Worm (Caenorhabditis elegans) whole organism, L1 larva: ENCODE measurements around the gene frpr-3.

Source experiments
- C34B4.2 ChIP-seq: sonication (generic microtip); optimal IDR thresholded peaks from 2 replicates; lab custom pipeline; 2017; ENCODE audit warnings: mild to moderate bottlenecking, missing genetic modification characterization, missing compliant biosample characterization
- F16B12.6 ChIP-seq: fragments of 150-350 bp; optimal IDR thresholded peaks from 2 replicates; lab custom pipeline; 2014; ENCODE audit warnings: missing biosample characterization, missing genetic modification characterization
- aha-1 ChIP-seq: fragments of 150-350 bp; optimal IDR thresholded peaks from 2 replicates; lab custom pipeline; 2014; ENCODE audit warnings: missing biosample characterization, missing genetic modification characterization
- alr-1 ChIP-seq: fragments of 200-800 bp; sonication (Bioruptor generic); optimal IDR thresholded peaks from 2 replicates; lab custom pipeline; 2018; ENCODE audit warnings: borderline replicate concordance, mild to moderate bottlenecking, missing genetic modification characterization, missing compliant biosample characterization
- blmp-1 ChIP-seq: fragments of 150-350 bp; optimal IDR thresholded peaks from 2 replicates; lab custom pipeline; 2014; ENCODE audit warnings: missing biosample characterization, missing genetic modification characterization
- ceh-82 ChIP-seq, 3 experiments: fragments of 150-350 bp in 1 of 3; sonication (generic microtip) in 2 of 3; optimal IDR thresholded peaks; 2 replicates each; lab custom pipeline; 2014 to 2017; ENCODE audit warnings: missing biosample characterization in 3 of 3, missing genetic modification characterization in 3 of 3
- ceh-88 ChIP-seq: fragments of 200-800 bp; sonication (Bioruptor generic); IDR thresholded peaks from 2 replicates; pipeline ENCODE4 v1.3.6; 2022; ENCODE audit warnings: missing genetic modification characterization, missing compliant biosample characterization
- ceh-90 ChIP-seq: sonication (generic microtip); optimal IDR thresholded peaks from 2 replicates; lab custom pipeline; 2016; ENCODE audit warnings: missing genetic modification characterization, missing compliant biosample characterization
- ces-1 ChIP-seq: fragments of 150-350 bp; optimal IDR thresholded peaks from 2 replicates; lab custom pipeline; 2014; ENCODE audit warnings: missing biosample characterization, missing genetic modification reagents, missing genetic modification characterization
- dpl-1 ChIP-seq, 3 experiments: fragments of 150-350 bp in 2 of 3; sonication (generic microtip) in 1 of 3; optimal IDR thresholded peaks; 2 replicates each; lab custom pipeline; 2014 to 2017; ENCODE audit warnings: missing biosample characterization in 3 of 3, missing genetic modification characterization in 3 of 3, missing genetic modification reagents in 3 of 3
- dsc-1 ChIP-seq: sonication (generic microtip); optimal IDR thresholded peaks from 2 replicates; lab custom pipeline; 2016; ENCODE audit warnings: mild to moderate bottlenecking, missing genetic modification characterization, missing compliant biosample characterization
- efl-1 ChIP-seq, 4 experiments: fragments of 150-350 bp; optimal IDR thresholded peaks in 3 of 4; peaks in 1 of 4; 1 replicate in 1 of 4; 2 replicates in 3 of 4; lab custom pipeline; 2014; ENCODE audit warnings: missing biosample characterization in 2 of 4, missing genetic modification characterization in 2 of 4, missing genetic modification reagents in 2 of 4
- efl-3 ChIP-seq: fragments of 200-800 bp; sonication (Bioruptor generic); optimal IDR thresholded peaks from 2 replicates; lab custom pipeline; 2018; ENCODE audit warnings: mild to moderate bottlenecking, missing genetic modification characterization, missing compliant biosample characterization
- egl-13 ChIP-seq: sonication (generic microtip); optimal IDR thresholded peaks from 2 replicates; lab custom pipeline; 2016; ENCODE audit warnings: missing genotype, missing genetic modification reagents, missing genetic modification characterization, missing compliant biosample characterization
- fkh-4 ChIP-seq: sonication (generic microtip); optimal IDR thresholded peaks from 2 replicates; lab custom pipeline; 2016; ENCODE audit warnings: missing compliant biosample characterization, missing genetic modification characterization, borderline replicate concordance
- fkh-8 ChIP-seq: sonication (generic microtip); optimal IDR thresholded peaks from 2 replicates; lab custom pipeline; 2016; ENCODE audit warnings: mild to moderate bottlenecking, missing genetic modification characterization, missing compliant biosample characterization
- grh-1 ChIP-seq: fragments of 200-800 bp; sonication (Bioruptor generic); IDR thresholded peaks from 2 replicates; pipeline ENCODE4 v1.3.6; 2022; ENCODE audit warnings: missing genetic modification reagents, missing genetic modification characterization, missing compliant biosample characterization
- jun-1 ChIP-seq: fragments of 150-350 bp; optimal IDR thresholded peaks from 2 replicates; lab custom pipeline; 2014; ENCODE audit warnings: missing biosample characterization, missing genetic modification reagents, missing genetic modification characterization
- lin-13 ChIP-seq: fragments of 150-350 bp; optimal IDR thresholded peaks from 2 replicates; lab custom pipeline; 2014; ENCODE audit warnings: missing biosample characterization, missing genetic modification reagents, missing genetic modification characterization
- lin-14 ChIP-seq: fragments of 200-800 bp; sonication (Bioruptor generic); optimal IDR thresholded peaks from 2 replicates; lab custom pipeline; 2018; ENCODE audit warnings: mild to moderate bottlenecking, missing genetic modification characterization, moderate library complexity, missing compliant biosample characterization
- lin-15B ChIP-seq: fragments of 150-350 bp; sonication (generic microtip); optimal IDR thresholded peaks from 3 replicates; lab custom pipeline; 2014; ENCODE audit warnings: missing biosample characterization, missing genetic modification characterization
- lsy-2 ChIP-seq, 2 experiments: fragments of 150-350 bp; optimal IDR thresholded peaks; 2 replicates each; lab custom pipeline; 2014; ENCODE audit warnings: missing biosample characterization in 2 of 2, missing genetic modification characterization in 2 of 2
- mab-9 ChIP-seq: fragments of 200-800 bp; sonication (Bioruptor generic); IDR thresholded peaks from 2 replicates; pipeline ENCODE4 v1.3.6; 2022; ENCODE audit warnings: missing genetic modification reagents, missing genetic modification characterization, missing compliant biosample characterization
- mep-1 ChIP-seq: fragments of 150-350 bp; optimal IDR thresholded peaks from 2 replicates; lab custom pipeline; 2014; ENCODE audit warnings: missing biosample characterization, missing genetic modification characterization
- nhr-11 ChIP-seq: fragments of 150-350 bp; optimal IDR thresholded peaks from 2 replicates; lab custom pipeline; 2014; ENCODE audit warnings: missing biosample characterization, missing genetic modification characterization
- nhr-12 ChIP-seq: sonication (generic microtip); optimal IDR thresholded peaks from 2 replicates; lab custom pipeline; 2017; ENCODE audit warnings: missing biosample characterization, missing genetic modification characterization
- nhr-19 ChIP-seq: fragments of 200-800 bp; sonication (Bioruptor generic); conservative IDR thresholded peaks from 2 replicates; pipeline ENCODE4 v1.3.6; 2022; ENCODE audit warnings: missing genetic modification characterization, missing compliant biosample characterization
- nhr-28 ChIP-seq: fragments of 150-350 bp; optimal IDR thresholded peaks from 2 replicates; lab custom pipeline; 2014; ENCODE audit warnings: missing biosample characterization, missing genetic modification characterization
- nhr-47 ChIP-seq: sonication (generic microtip); optimal IDR thresholded peaks from 2 replicates; lab custom pipeline; 2016; ENCODE audit warnings: mild to moderate bottlenecking, missing genetic modification characterization, moderate library complexity, missing compliant biosample characterization
- nhr-71 ChIP-seq: sonication (generic microtip); optimal IDR thresholded peaks from 2 replicates; lab custom pipeline; 2016; ENCODE audit warnings: mild to moderate bottlenecking, missing genetic modification characterization, moderate library complexity, missing compliant biosample characterization
- nhr-77 ChIP-seq: fragments of 150-350 bp; optimal IDR thresholded peaks from 2 replicates; lab custom pipeline; 2014; ENCODE audit warnings: missing biosample characterization, missing genetic modification characterization
- nhr-84 ChIP-seq: sonication (generic microtip); optimal IDR thresholded peaks from 2 replicates; lab custom pipeline; 2017; ENCODE audit warnings: missing biosample characterization, missing genetic modification characterization
- nhr-85 ChIP-seq: sonication (generic microtip); peaks from one replicate; lab custom pipeline; 2016; ENCODE audit warnings: missing genetic modification characterization, inconsistent platforms, missing compliant biosample characterization
- nhr-90 ChIP-seq: sonication (generic microtip); optimal IDR thresholded peaks from 2 replicates; lab custom pipeline; 2016; ENCODE audit warnings: mild to moderate bottlenecking, missing genetic modification characterization, missing compliant biosample characterization; ENCODE audit not compliant: poor library complexity
- pax-3 ChIP-seq: fragments of 200-800 bp; sonication (Bioruptor generic); optimal IDR thresholded peaks from 2 replicates; lab custom pipeline; 2018; ENCODE audit warnings: mild to moderate bottlenecking, missing genetic modification characterization, moderate library complexity, missing compliant biosample characterization
- rnt-1 ChIP-seq: sonication (generic microtip); optimal IDR thresholded peaks from 2 replicates; lab custom pipeline; 2016; ENCODE audit warnings: mild to moderate bottlenecking, missing genetic modification characterization, moderate library complexity, missing compliant biosample characterization
- skn-1 ChIP-seq: fragments of 150-350 bp; optimal IDR thresholded peaks from 2 replicates; lab custom pipeline; 2014; ENCODE audit warnings: missing biosample characterization, missing genetic modification characterization
- snu-23 ChIP-seq: sonication (generic microtip); optimal IDR thresholded peaks from 2 replicates; lab custom pipeline; 2016; ENCODE audit warnings: missing genetic modification characterization, missing compliant biosample characterization
- sup-37 ChIP-seq: fragments of 200-800 bp; sonication (Bioruptor generic); optimal IDR thresholded peaks from 2 replicates; lab custom pipeline; 2018; ENCODE audit warnings: mild to moderate bottlenecking, missing genetic modification characterization, missing compliant biosample characterization
- swsn-7 ChIP-seq: sonication (generic microtip); optimal IDR thresholded peaks from 2 replicates; lab custom pipeline; 2016; ENCODE audit warnings: missing genetic modification characterization, missing compliant biosample characterization
- tbx-2 ChIP-seq: sonication (generic microtip); optimal IDR thresholded peaks from 2 replicates; lab custom pipeline; 2016; ENCODE audit warnings: missing genetic modification characterization, missing compliant biosample characterization
- unc-130 ChIP-seq: fragments of 150-350 bp; optimal IDR thresholded peaks from 2 replicates; lab custom pipeline; 2017; ENCODE audit warnings: missing biosample characterization, missing genetic modification characterization, inconsistent platforms
- unc-30 ChIP-seq: sonication (generic microtip); optimal IDR thresholded peaks from 2 replicates; lab custom pipeline; 2017; ENCODE audit warnings: missing biosample characterization, missing genetic modification characterization
- unc-62 ChIP-seq: fragments of 150-350 bp; optimal IDR thresholded peaks from 2 replicates; lab custom pipeline; 2014; ENCODE audit warnings: missing biosample characterization, missing genetic modification reagents, missing genetic modification characterization
- unc-86 ChIP-seq: sonication (generic microtip); optimal IDR thresholded peaks from 2 replicates; lab custom pipeline; 2016; ENCODE audit warnings: missing genetic modification characterization, missing compliant biosample characterization
- vab-15 ChIP-seq: sonication (generic microtip); optimal IDR thresholded peaks from 2 replicates; lab custom pipeline; 2017; ENCODE audit warnings: missing genotype, mild to moderate bottlenecking, missing genetic modification characterization, missing compliant biosample characterization
- xbp-1 ChIP-seq: sonication (generic microtip); optimal IDR thresholded peaks from 2 replicates; lab custom pipeline; 2016; ENCODE audit warnings: missing genetic modification characterization, missing compliant biosample characterization
- zag-1 ChIP-seq: fragments of 150-350 bp; optimal IDR thresholded peaks from 2 replicates; lab custom pipeline; 2014; ENCODE audit warnings: missing biosample characterization, missing genetic modification characterization
- ztf-4 ChIP-seq: fragments of 150-350 bp; optimal IDR thresholded peaks from 2 replicates; lab custom pipeline; 2014; ENCODE audit warnings: missing biosample characterization, missing genetic modification characterization

frpr-3 gene

DNA sequence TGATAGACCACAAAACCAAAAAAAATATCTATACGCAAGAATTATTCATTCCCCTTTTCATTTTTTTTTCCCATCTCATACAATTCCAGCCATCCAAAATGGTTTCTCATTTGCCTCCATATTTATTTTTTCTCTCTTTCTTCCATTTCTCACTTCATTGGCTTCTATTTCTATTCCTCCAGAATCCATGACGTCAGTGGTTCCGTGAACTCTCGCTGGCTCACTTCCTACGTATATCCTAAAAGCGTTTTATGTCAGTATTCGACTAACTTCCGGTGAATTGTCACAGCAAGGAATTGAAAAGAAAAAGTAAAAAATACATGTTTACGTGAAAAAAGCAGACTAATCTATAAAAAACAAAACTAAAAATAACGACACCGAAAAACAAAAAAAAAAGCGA is 44.1 kb upstream of the frpr-3 start:
- TF ChIP-seq tbx-2 (tag; lab: Kevin White, UChicago) (peak; percentile 13), skn-1 (tag; lab: Kevin White, UChicago) (no peak), ztf-4 (tag; lab: Kevin White, UChicago) (no peak), zag-1 (tag; lab: Kevin White, UChicago) (no peak), egl-13 (tag; lab: Kevin White, UChicago) (peak; percentile 37), nhr-19 (no peak), unc-62 (GFP tag; lab: Kevin White, UChicago) (no peak), lin-14 (GFP tag; lab: Kevin White, UChicago) (peak; percentile 75), efl-1 (optimal IDR thresholded peaks at IDR 0.05; lab: Kevin White, UChicago) (no peak), efl-1 (GFP tag; optimal IDR thresholded peaks at IDR 0.05 in 1 of 2; lab: Kevin White, UChicago) (no peak), sup-37 (GFP tag; lab: Kevin White, UChicago) (no peak), unc-86 (peak; percentile 55), dsc-1 (tag; lab: Kevin White, UChicago) (peak; percentile 15), nhr-71 (peak; percentile 64), nhr-28 (tag; lab: Kevin White, UChicago) (no peak), fkh-8 (tag; lab: Kevin White, UChicago) (peak; percentile 71), nhr-47 (peak; percentile 30)

DNA sequence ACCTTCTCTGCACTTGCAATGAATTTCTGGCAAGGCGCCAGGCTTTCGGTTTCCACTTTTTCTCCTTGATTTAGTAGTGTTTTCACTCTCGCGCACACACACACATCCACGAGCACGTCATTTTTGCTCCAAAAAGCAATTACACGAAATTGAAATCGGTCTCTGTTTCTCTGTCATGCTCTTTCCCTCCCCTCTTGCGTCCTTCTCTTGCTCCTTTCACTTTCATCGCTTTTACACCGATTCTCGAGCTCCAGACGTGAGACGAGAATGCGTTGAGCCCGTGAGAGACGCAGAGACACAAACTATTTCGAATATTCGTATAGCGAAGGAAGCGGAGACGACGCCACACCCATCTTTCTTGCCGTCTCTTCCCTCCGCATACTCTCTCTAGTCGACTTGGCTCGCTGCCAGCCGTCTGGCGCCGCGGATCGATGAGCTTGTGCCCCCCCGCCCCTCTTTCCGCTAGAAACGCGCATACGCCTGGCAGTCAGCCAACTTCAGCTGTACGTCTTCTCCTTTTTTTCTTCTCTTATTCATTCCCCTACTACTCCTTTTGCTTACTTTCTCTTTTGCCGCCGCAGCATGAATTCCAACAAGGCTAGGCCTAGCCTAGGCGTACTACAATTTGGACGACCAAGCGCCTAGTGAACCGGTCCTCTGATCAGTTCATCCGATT is 42.9 kb upstream of the frpr-3 start:
- peak; percentile 71 for TF ChIP-seq nhr-19
- peak; percentile 3 for TF ChIP-seq fkh-4
- TF ChIP-seq alr-1 (tag; lab: Kevin White, UChicago), result no peak
- peak; percentile 80 for TF ChIP-seq snu-23 (GFP tag; lab: Kevin White, UChicago)
- no peak for TF ChIP-seq nhr-90 (tag; lab: Kevin White, UChicago)
- TF ChIP-seq nhr-12, result no peak
- TF ChIP-seq vab-15 (tag; lab: Kevin White, UChicago), result no peak
- peak; percentile 86 for TF ChIP-seq swsn-7 (tag; lab: Kevin White, UChicago)
- no peak for TF ChIP-seq nhr-85
- TF ChIP-seq F16B12.6 (tag; lab: Kevin White, UChicago), result no peak
- TF ChIP-seq lsy-2 (tag; optimal IDR thresholded peaks at IDR 0.05; lab: Kevin White, UChicago), result peak; percentile 64 to 78
- peak; percentile 56 for TF ChIP-seq zag-1 (tag; lab: Kevin White, UChicago)
- TF ChIP-seq nhr-84, result no peak
- TF ChIP-seq xbp-1 (tag; lab: Kevin White, UChicago), result peak; percentile 67
- peak; percentile 81 for TF ChIP-seq ceh-88
- peak; percentile 85 for TF ChIP-seq nhr-77
- peak; percentile 21 to 50 (median 47) for TF ChIP-seq dpl-1 (GFP tag; optimal IDR thresholded peaks at IDR 0.05; lab: Kevin White, UChicago)
- TF ChIP-seq grh-1 (GFP tag; lab: Robert Waterston, UW), result peak; percentile 18; the same call in 1 of the 2 replicates
- no peak for TF ChIP-seq efl-3 (GFP tag; lab: Kevin White, UChicago)
- peak; percentile 43 for TF ChIP-seq lin-13
- no peak for TF ChIP-seq unc-62 (GFP tag; lab: Kevin White, UChicago)
- peak; percentile 98 for TF ChIP-seq blmp-1 (tag; lab: Kevin White, UChicago)
- TF ChIP-seq unc-30 (tag; lab: Kevin White, UChicago), result no peak
- peak; percentile 70 for TF ChIP-seq mep-1
- TF ChIP-seq unc-86, result peak; percentile 90
- TF ChIP-seq aha-1 (tag; lab: Kevin White, UChicago), result no peak
- no peak for TF ChIP-seq ceh-90 (tag; lab: Kevin White, UChicago)
- TF ChIP-seq ceh-82 (tag; optimal IDR thresholded peaks at IDR 0.05; lab: Kevin White, UChicago), result peak; percentile 29 to 81 (median 41)
- TF ChIP-seq ztf-4 (tag; lab: Kevin White, UChicago), result peak; percentile 36
- peak; percentile 71 for TF ChIP-seq nhr-11 (tag; lab: Kevin White, UChicago)
- TF ChIP-seq tbx-2 (tag; lab: Kevin White, UChicago), result peak; percentile 93
- peak; percentile 82 for TF ChIP-seq jun-1 (tag; lab: Kevin White, UChicago)
- TF ChIP-seq ces-1 (GFP tag; lab: Kevin White, UChicago), result no peak
- peak; percentile 36 for TF ChIP-seq unc-130 (tag; lab: Kevin White, UChicago)
- TF ChIP-seq dsc-1 (tag; lab: Kevin White, UChicago), result peak; percentile 86
- TF ChIP-seq rnt-1 (tag; lab: Kevin White, UChicago), result peak; percentile 81
- no peak for TF ChIP-seq lin-15B (tag; lab: Kevin White, UChicago)
- no peak for TF ChIP-seq mab-9
- no peak for TF ChIP-seq sup-37 (GFP tag; lab: Kevin White, UChicago)
- TF ChIP-seq pax-3 (tag; lab: Kevin White, UChicago), result peak; percentile 80
- TF ChIP-seq C34B4.2 (tag; lab: Kevin White, UChicago), result no peak
